Fruit fly (Drosophila melanogaster) whole organism, prepupa: Measurements from ENCODE around the gene CG14234.

Experiments
- Blimp-1 ChIP-seq: fragments of 200-800 bp; sonication (Bioruptor generic); optimal IDR thresholded peaks from 3 replicates; lab custom pipeline; 2017; ENCODE audit warnings: missing biosample characterization, missing genetic modification characterization, mild to moderate bottlenecking, moderate library complexity, missing genetic modification reagents
- CG11902 ChIP-seq: fragments of 200-800 bp; sonication (Bioruptor generic); optimal IDR thresholded peaks from 3 replicates; lab custom pipeline; 2016; ENCODE audit warnings: missing biosample characterization, missing genetic modification characterization
- CG3032 ChIP-seq: fragments of 200-800 bp; optimal IDR thresholded peaks from 2 replicates; lab custom pipeline; 2019; ENCODE audit warnings: missing biosample characterization, mild to moderate bottlenecking, missing genetic modification characterization, moderate library complexity
- CG3919 ChIP-seq: fragments of 200-800 bp; sonication (Bioruptor generic); optimal IDR thresholded peaks from 3 replicates; lab custom pipeline; 2016; ENCODE audit warnings: missing biosample characterization, missing genetic modification characterization
- CG6163 ChIP-seq: fragments of 200-800 bp; sonication (Bioruptor generic); IDR thresholded peaks from 3 replicates; pipeline ENCODE4 v1.3.6; 2022; ENCODE audit warnings: missing biosample characterization, missing genetic modification characterization
- CG6792 ChIP-seq: fragments of 200-800 bp; sonication (Bioruptor generic); optimal IDR thresholded peaks from 3 replicates; lab custom pipeline; 2016; ENCODE audit warnings: missing biosample characterization, missing genetic modification characterization
- CG6808 ChIP-seq: fragments of 200-800 bp; sonication (Bioruptor generic); optimal IDR thresholded peaks from 3 replicates; lab custom pipeline; 2017; ENCODE audit warnings: missing biosample characterization, missing genetic modification characterization, mild to moderate bottlenecking, moderate library complexity, missing genetic modification reagents
- CG6854 ChIP-seq: fragments of 200-800 bp; sonication (Bioruptor generic); optimal IDR thresholded peaks from 2 replicates; lab custom pipeline; 2017; ENCODE audit warnings: missing biosample characterization, mild to moderate bottlenecking, missing genetic modification characterization
- CG7368 ChIP-seq: fragments of 200-800 bp; sonication (Bioruptor generic); optimal IDR thresholded peaks from 3 replicates; lab custom pipeline; 2016; ENCODE audit warnings: missing biosample characterization, missing genetic modification characterization
- CG8119 ChIP-seq: fragments of 200-800 bp; sonication (Bioruptor generic); IDR thresholded peaks from 3 replicates; pipeline ENCODE4 v1.3.6; 2022; ENCODE audit warnings: missing biosample characterization, missing genetic modification characterization
- CG8319 ChIP-seq: fragments of 200-800 bp; sonication (Bioruptor generic); optimal IDR thresholded peaks from 3 replicates; lab custom pipeline; 2016; ENCODE audit warnings: missing biosample characterization, missing genetic modification characterization
- CG8632 ChIP-seq: fragments of 200-800 bp; sonication (Bioruptor generic); optimal IDR thresholded peaks from 3 replicates; lab custom pipeline; 2016; ENCODE audit warnings: missing biosample characterization, missing genetic modification characterization
- CG9139 ChIP-seq: fragments of 200-800 bp; sonication (Bioruptor generic); optimal IDR thresholded peaks from 3 replicates; lab custom pipeline; 2017; ENCODE audit warnings: missing biosample characterization, mild to moderate bottlenecking, missing genetic modification characterization
- Eip75B ChIP-seq: fragments of 200-800 bp; sonication (Bioruptor generic); optimal IDR thresholded peaks from 3 replicates; lab custom pipeline; 2016; ENCODE audit warnings: missing biosample characterization, missing genetic modification characterization
- Eip78C ChIP-seq: fragments of 200-800 bp; sonication (Bioruptor generic); peaks from one replicate; lab custom pipeline; 2016; ENCODE audit warnings: missing biosample characterization, missing genetic modification characterization
- Ets96B ChIP-seq: fragments of 200-800 bp; optimal IDR thresholded peaks from 2 replicates; lab custom pipeline; 2019; ENCODE audit warnings: missing biosample characterization, mild to moderate bottlenecking, missing genetic modification characterization, moderate library complexity
- Gug ChIP-seq: fragments of 200-800 bp; sonication (Bioruptor generic); IDR thresholded peaks from 2 replicates; pipeline ENCODE4 v1.3.6; 2022; ENCODE audit warnings: missing biosample characterization, missing genetic modification characterization
- Lpt ChIP-seq: fragments of 200-800 bp; sonication (Bioruptor generic); optimal IDR thresholded peaks from 3 replicates; lab custom pipeline; 2016; ENCODE audit warnings: missing biosample characterization, missing genetic modification characterization
- Met ChIP-seq: fragments of 200-800 bp; sonication (Bioruptor generic); optimal IDR thresholded peaks from 3 replicates; lab custom pipeline; 2016; ENCODE audit warnings: missing biosample characterization, missing genetic modification characterization
- Sox14 ChIP-seq: fragments of 200-800 bp; sonication (Bioruptor generic); optimal IDR thresholded peaks from 3 replicates; lab custom pipeline; 2016; ENCODE audit warnings: missing biosample characterization, missing genetic modification characterization
- achi ChIP-seq: fragments of 200-800 bp; sonication (Bioruptor generic); optimal IDR thresholded peaks from 3 replicates; lab custom pipeline; 2016; ENCODE audit warnings: missing biosample characterization, missing genetic modification characterization
- cyc ChIP-seq: fragments of 200-800 bp; sonication (Bioruptor generic); optimal IDR thresholded peaks from 3 replicates; lab custom pipeline; 2016; ENCODE audit warnings: missing biosample characterization, missing genetic modification characterization
- dac ChIP-seq: fragments of 200-800 bp; sonication (Bioruptor generic); optimal IDR thresholded peaks from 2 replicates; lab custom pipeline; 2017; ENCODE audit warnings: missing biosample characterization, mild to moderate bottlenecking, missing genetic modification characterization
- dsx ChIP-seq: fragments of 200-800 bp; optimal IDR thresholded peaks from 3 replicates; lab custom pipeline; 2019; ENCODE audit warnings: missing biosample characterization, mild to moderate bottlenecking, missing genetic modification characterization, moderate library complexity; ENCODE audit not compliant: poor library complexity, severe bottlenecking
- eg ChIP-seq: fragments of 200-800 bp; sonication (Bioruptor generic); IDR thresholded peaks from 3 replicates; pipeline ENCODE4 v1.3.6; 2022; ENCODE audit warnings: missing biosample characterization, missing genetic modification characterization
- esn ChIP-seq: fragments of 200-800 bp; sonication (Bioruptor generic); optimal IDR thresholded peaks from 2 replicates; lab custom pipeline; 2016; ENCODE audit warnings: missing biosample characterization, mild to moderate bottlenecking, missing genetic modification characterization, moderate library complexity
- fd59A ChIP-seq: fragments of 200-800 bp; sonication (Bioruptor generic); optimal IDR thresholded peaks from 2 replicates; lab custom pipeline; 2017; ENCODE audit warnings: missing biosample characterization, mild to moderate bottlenecking, missing genetic modification characterization, missing genetic modification reagents
- fkh ChIP-seq: fragments of 200-800 bp; sonication (Bioruptor generic); optimal IDR thresholded peaks from 3 replicates; lab custom pipeline; 2017; ENCODE audit warnings: missing biosample characterization, mild to moderate bottlenecking, missing genetic modification characterization, moderate library complexity
- net ChIP-seq: fragments of 200-800 bp; sonication (Bioruptor generic); optimal IDR thresholded peaks from 3 replicates; lab custom pipeline; 2016; ENCODE audit warnings: missing biosample characterization, missing genetic modification characterization
- pdm3 ChIP-seq: fragments of 200-800 bp; sonication (Bioruptor generic); optimal IDR thresholded peaks from 3 replicates; lab custom pipeline; 2016; ENCODE audit warnings: missing biosample characterization, missing genetic modification characterization
- salr ChIP-seq, 2 experiments: fragments of 200-800 bp; sonication (Bioruptor generic); optimal IDR thresholded peaks; 3 replicates each; lab custom pipeline; 2016 to 2018; ENCODE audit warnings: missing biosample characterization in 2 of 2, missing genetic modification characterization in 2 of 2, mild to moderate bottlenecking in 1 of 2
- ss ChIP-seq, 2 experiments: fragments of 200-800 bp; sonication (Bioruptor generic); optimal IDR thresholded peaks; 2 replicates in 1 of 2; 3 replicates in 1 of 2; lab custom pipeline; 2017 to 2018; ENCODE audit warnings: mild to moderate bottlenecking in 2 of 2, missing biosample characterization in 2 of 2, missing genetic modification characterization in 2 of 2, moderate library complexity in 1 of 2
- svp ChIP-seq: fragments of 200-800 bp; sonication (Bioruptor generic); peaks from one replicate; lab custom pipeline; 2016; ENCODE audit warnings: missing biosample characterization, missing genetic modification characterization
- topi ChIP-seq: fragments of 200-800 bp; sonication (Bioruptor generic); optimal IDR thresholded peaks from 3 replicates; lab custom pipeline; 2016; ENCODE audit warnings: missing biosample characterization, missing genetic modification characterization
- vri ChIP-seq: fragments of 200-800 bp; sonication (Bioruptor generic); optimal IDR thresholded peaks from 3 replicates; lab custom pipeline; 2016; ENCODE audit warnings: missing biosample characterization, mild to moderate bottlenecking, missing genetic modification characterization

The CG14234 gene

DNA sequence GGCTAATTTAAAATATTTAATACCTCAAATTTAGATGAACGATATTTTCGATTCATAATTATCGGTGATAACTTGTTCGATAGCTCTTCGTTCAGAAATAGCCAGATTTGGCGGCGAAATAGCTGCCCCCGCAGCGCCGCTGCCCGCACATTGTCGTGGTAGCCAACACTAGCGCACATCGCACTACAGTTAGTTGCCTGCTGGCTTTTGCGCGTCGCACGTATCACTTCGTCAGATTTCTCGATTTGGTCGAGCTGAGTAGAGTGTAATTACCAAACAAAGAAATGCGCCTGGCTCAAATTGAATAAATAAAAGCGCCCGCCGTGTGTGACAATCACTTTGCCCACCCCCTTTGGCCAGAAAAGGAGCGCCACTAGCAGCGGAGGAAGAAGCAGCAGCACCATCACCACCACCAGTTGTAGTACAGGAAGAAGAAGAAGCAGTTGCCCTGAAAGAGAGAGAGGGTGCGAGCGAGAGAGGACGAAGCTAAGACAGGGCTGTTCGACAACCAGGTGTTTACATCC lies 15.3 kb downstream of the CG14234 start, which contains the start of gene Abcd3:
Abcd3 (plus strand) TSS at position 145 of the 524 bp plus-strand sequence.
- TF ChIP-seq topi (GFP tag; lab: Kevin White, UChicago) (no peak), esn (peak; percentile 42), Eip75B (GFP tag; lab: Kevin White, UChicago) (peak; percentile 6), CG6808 (peak; percentile 3), CG6163 (GFP tag; lab: Robert Waterston, UW) (peak; percentile 20; the same call in 1 of the 3 replicates), eg (GFP tag; lab: Robert Waterston, UW) (peak; percentile 42; the same call in 2 of the 3 replicates), Eip78C (GFP tag; lab: Kevin White, UChicago) (peak; percentile 7), Lpt (GFP tag; lab: Kevin White, UChicago) (no peak), vri (no peak), Sox14 (GFP tag; lab: Kevin White, UChicago) (peak; percentile 69), dsx (GFP tag; lab: Kevin White, UChicago) (peak; percentile 90), CG8319 (no peak), Gug (GFP tag; lab: Robert Waterston, UW) (no peak), cyc (GFP tag; lab: Kevin White, UChicago) (peak; percentile 1), pdm3 (GFP tag; lab: Kevin White, UChicago) (no peak), net (GFP tag; lab: Kevin White, UChicago) (peak; percentile 48), dac (no peak), svp (GFP tag; lab: Kevin White, UChicago) (peak; percentile 65), CG3032 (peak; percentile 0), achi (peak; percentile 9), fkh (peak; percentile 66), ss (GFP tag; optimal IDR thresholded peaks at IDR 0.05; lab: Kevin White, UChicago) (peak; percentile 52 to 59), CG3919 (GFP tag; lab: Kevin White, UChicago) (peak; percentile 30), CG6854 (GFP tag; lab: Kevin White, UChicago) (peak; percentile 61), CG8119 (GFP tag; lab: Robert Waterston, UW) (peak; percentile 54; the same call in 1 of the 3 replicates), salr (GFP tag; optimal IDR thresholded peaks at IDR 0.05; lab: Kevin White, UChicago) (no peak), Met (GFP tag; lab: Kevin White, UChicago) (no peak), CG8632 (peak; percentile 1), Blimp-1 (GFP tag; lab: Kevin White, UChicago) (no peak), CG9139 (peak; percentile 16), CG6792 (GFP tag; lab: Kevin White, UChicago) (no peak)

DNA sequence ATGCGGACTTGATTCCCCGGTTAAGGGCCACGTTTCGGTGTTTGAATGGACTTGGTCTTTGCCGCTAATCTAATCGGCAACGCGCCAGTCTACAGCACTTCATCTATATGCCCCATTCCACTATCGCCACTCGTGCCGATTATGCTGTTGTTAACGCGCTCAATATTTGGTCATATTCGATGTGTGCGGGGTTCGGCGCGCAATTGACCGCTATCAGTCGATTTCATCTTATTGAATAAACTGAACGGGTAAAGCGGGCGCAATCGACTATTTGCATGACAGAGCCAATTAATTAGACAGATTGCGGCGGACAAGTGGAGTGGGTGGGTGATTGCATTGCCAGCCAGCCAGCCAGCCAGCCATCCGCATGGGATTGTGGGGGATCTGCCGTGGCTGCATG lies 17.0 kb downstream of the CG14234 start:
- TF ChIP-seq vri (peak; percentile 37), Met (GFP tag; lab: Kevin White, UChicago) (no peak)

DNA sequence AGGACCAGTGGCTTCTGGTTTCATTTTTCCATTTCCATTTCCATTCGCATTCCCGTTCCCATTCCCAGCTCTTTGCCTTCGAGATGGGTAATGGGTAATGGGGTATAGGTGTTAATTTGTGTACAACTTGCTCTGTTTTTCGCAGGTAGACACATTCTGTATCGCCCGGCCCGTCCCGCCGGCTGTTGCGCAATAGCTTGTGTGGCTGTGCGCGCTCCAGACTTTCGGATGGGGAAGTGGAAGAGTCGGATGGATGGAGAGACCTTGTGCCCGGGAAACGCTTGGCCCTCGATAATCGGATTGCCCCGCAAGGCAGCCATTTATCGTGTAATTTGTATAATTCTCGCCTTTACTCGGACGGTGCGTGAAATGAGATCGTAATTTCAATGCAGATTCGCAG lies 18.3 kb downstream of the CG14234 start:
- TF ChIP-seq CG6163 (GFP tag; lab: Robert Waterston, UW): no peak
- peak; percentile 75 for TF ChIP-seq vri
- TF ChIP-seq Eip78C (GFP tag; lab: Kevin White, UChicago): peak; percentile 39
- TF ChIP-seq, all 60 proteins: peak for 2

DNA sequence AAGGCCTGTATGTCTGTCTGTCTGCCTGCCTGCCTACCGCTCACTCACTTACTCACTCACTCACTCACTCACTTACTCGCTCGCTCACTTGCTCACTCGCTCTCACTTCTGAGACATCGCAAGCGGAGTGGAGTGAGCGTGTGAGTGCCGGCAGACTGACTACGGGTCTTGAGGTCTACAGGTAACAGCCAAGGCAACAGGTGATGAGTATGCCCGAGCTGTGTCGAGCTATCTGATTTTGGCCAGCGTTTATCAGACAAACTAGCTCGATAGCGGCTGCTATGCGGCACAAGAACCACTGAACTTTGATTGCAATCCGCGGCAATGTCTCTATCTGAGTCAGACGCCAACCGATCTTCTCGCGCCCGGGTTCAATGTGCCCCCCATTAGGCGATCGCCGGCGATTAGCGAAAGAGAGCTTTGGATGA lies 18.8 kb downstream of the CG14234 start:
- peak; percentile 73 for TF ChIP-seq svp (GFP tag; lab: Kevin White, UChicago)
- TF ChIP-seq CG3919 (GFP tag; lab: Kevin White, UChicago): no peak
- peak; percentile 23 for TF ChIP-seq Eip78C (GFP tag; lab: Kevin White, UChicago)
- TF ChIP-seq CG7368: no peak
- no peak for TF ChIP-seq Ets96B (tag; lab: Kevin White, UChicago)
- TF ChIP-seq fd59A: no peak
- TF ChIP-seq salr (GFP tag; optimal IDR thresholded peaks at IDR 0.05; lab: Kevin White, UChicago): no peak
- no peak for TF ChIP-seq CG11902
